Fruit fly (Drosophila melanogaster): Measurements from ENCODE around the gene CG14384.

CG14384 gene

dm6 chr3R:12960929-12961855 lies 6.3 kb downstream of the CG14384 start, which contains the start of gene Spc25 (continued):
- TF ChIP-seq sr (GFP tag; IDR thresholded peaks at IDR 0.05) (no peak), CG5245 (GFP tag; optimal IDR thresholded peaks at IDR 0.05) (no peak), CG11695 (GFP tag; IDR thresholded peaks at IDR 0.05) (no peak), sqz (GFP tag; optimal IDR thresholded peaks at IDR 0.05) (peak; percentile 38), CG8924 (tag; optimal IDR thresholded peaks at IDR 0.05) (no peak), HHEX (GFP tag; optimal IDR thresholded peaks at IDR 0.05) (no peak), CG14014 (GFP tag; IDR thresholded peaks at IDR 0.05) (0 out of 2 replicates have a peak, but pooled peaks have one; percentile 20), CG34224 (GFP tag; IDR thresholded peaks at IDR 0.05; ENCODE audit: partially characterized antibody) (peak; percentile 93), Opbp (GFP tag; IDR thresholded peaks at IDR 0.05; ENCODE audit: partially characterized antibody) (peak; percentile 97), Ptx1 (GFP tag; IDR thresholded peaks at IDR 0.05) (0 out of 2 replicates have a peak, but pooled peaks have one; percentile 39), CG3065 (GFP tag; optimal IDR thresholded peaks at IDR 0.05) (peak; percentile 28), CG17186 (GFP tag; optimal IDR thresholded peaks at IDR 0.05) (peak; percentile 14), Bdp1 (GFP tag; optimal IDR thresholded peaks at IDR 0.05) (peak; percentile 43), CG42726 (GFP tag; IDR thresholded peaks at IDR 0.05; ENCODE audit: partially characterized antibody) (peak; percentile 96), az2 (GFP tag; optimal IDR thresholded peaks at IDR 0.05) (peak; percentile 52), fu2 (GFP tag; optimal IDR thresholded peaks at IDR 0.05) (peak; percentile 64), lmd (GFP tag; IDR thresholded peaks at IDR 0.05) (peak; percentile 31; the same call in 1 of the 2 replicates), CG1647 (GFP tag; optimal IDR thresholded peaks at IDR 0.05) (no peak), Chrac-16 (GFP tag; optimal IDR thresholded peaks at IDR 0.05) (peak; percentile 68), CG8388 (GFP tag; optimal IDR thresholded peaks at IDR 0.05) (peak; percentile 22), ken (GFP tag; IDR thresholded peaks at IDR 0.05) (peak; percentile 75; the same call in 2 of the 3 replicates), CG8290 (GFP tag; optimal IDR thresholded peaks at IDR 0.05) (peak; percentile 70), CG8290 (tag; optimal IDR thresholded peaks at IDR 0.05) (peak in 1 of 2 experiments; percentile 37), Dek (tag; optimal IDR thresholded peaks at IDR 0.05) (no peak), zen (tag; optimal IDR thresholded peaks at IDR 0.05) (no peak), Hsf (GFP tag; optimal IDR thresholded peaks at IDR 0.05) (peak; percentile 64), slou (GFP tag; optimal IDR thresholded peaks at IDR 0.05) (peak; percentile 36), Sin3A (optimal IDR thresholded peaks at IDR 0.05) (peak; percentile 87), CG16863 (GFP tag; optimal IDR thresholded peaks at IDR 0.05) (peak; percentile 52), CG30403 (GFP tag; optimal IDR thresholded peaks at IDR 0.05) (peak; percentile 69), fd102C (GFP tag; optimal IDR thresholded peaks at IDR 0.05) (no peak), CG10209 (GFP tag; optimal IDR thresholded peaks at IDR 0.05) (no peak), Hr51 (GFP tag; optimal IDR thresholded peaks at IDR 0.05) (peak; percentile 42 to 71), pnt (GFP tag; optimal IDR thresholded peaks at IDR 0.05) (peak; percentile 65), otp (GFP tag; IDR thresholded peaks at IDR 0.05) (0 out of 3 replicates have a peak, but pooled peaks have one; percentile 47), Spps (tag; optimal IDR thresholded peaks at IDR 0.05) (no peak), CG8944 (GFP tag; optimal IDR thresholded peaks at IDR 0.05) (peak; percentile 59), Dbx (GFP tag; IDR thresholded peaks at IDR 0.05) (peak; percentile 60; the same call in 2 of the 3 replicates), zfh1 (GFP tag; IDR thresholded peaks at IDR 0.05) (peak; percentile 45; the same call in 2 of the 3 replicates), CG33557 (GFP tag; optimal IDR thresholded peaks at IDR 0.05) (no peak), CG15269 (tag; optimal IDR thresholded peaks at IDR 0.05) (peak; percentile 17), zfh2 (GFP tag; optimal IDR thresholded peaks at IDR 0.05) (peak; percentile 75)

All from whole organism, embryonic.